Worm (Caenorhabditis elegans) whole organism, early embryonic: Measurements from ENCODE around the gene W02B12.13.

Experiments used
- B0310.2 ChIP-seq: sonication (generic microtip); optimal IDR thresholded peaks from 2 replicates; lab custom pipeline; 2016; ENCODE audit warnings: mild to moderate bottlenecking, missing genetic modification characterization, missing compliant biosample characterization
- F13C5.2 ChIP-seq: sonication (generic microtip); optimal IDR thresholded peaks from 2 replicates; lab custom pipeline; 2017; ENCODE audit warnings: mild to moderate bottlenecking, missing genetic modification characterization, inconsistent platforms, missing compliant biosample characterization
- aly-1 ChIP-seq: sonication (generic microtip); optimal IDR thresholded peaks from 2 replicates; lab custom pipeline; 2016; ENCODE audit warnings: missing genetic modification characterization, missing compliant biosample characterization
- ama-1 ChIP-seq: fragments of 150-350 bp; optimal IDR thresholded peaks from 2 replicates; lab custom pipeline; 2014
- ceh-13 ChIP-seq: fragments of 200-800 bp; sonication (Bioruptor generic); optimal IDR thresholded peaks from 2 replicates; lab custom pipeline; 2018; ENCODE audit warnings: mild to moderate bottlenecking, missing genetic modification characterization, missing compliant biosample characterization
- ceh-36 ChIP-seq: sonication (generic microtip); optimal IDR thresholded peaks from 2 replicates; lab custom pipeline; 2016; ENCODE audit warnings: missing genetic modification characterization, inconsistent platforms, missing compliant biosample characterization
- ets-7 ChIP-seq: sonication (generic microtip); optimal IDR thresholded peaks from 2 replicates; lab custom pipeline; 2016; ENCODE audit warnings: missing genotype, missing genetic modification characterization, missing compliant biosample characterization
- flt-1 ChIP-seq: fragments of 200-800 bp; sonication (Bioruptor generic); IDR thresholded peaks from 2 replicates; pipeline ENCODE4 v1.3.6; 2022; ENCODE audit warnings: missing genetic modification characterization, missing compliant biosample characterization
- hmbx-1 ChIP-seq: sonication (generic microtip); optimal IDR thresholded peaks from 2 replicates; lab custom pipeline; 2016; ENCODE audit warnings: mild to moderate bottlenecking, missing genetic modification characterization, missing compliant biosample characterization
- hmg-4 ChIP-seq: fragments of 200-800 bp; sonication (Bioruptor generic); optimal IDR thresholded peaks from 2 replicates; lab custom pipeline; 2018; ENCODE audit warnings: mild to moderate bottlenecking, missing genetic modification characterization, missing compliant biosample characterization
- hnd-1 ChIP-seq: sonication (generic microtip); optimal IDR thresholded peaks from 2 replicates; lab custom pipeline; 2016; ENCODE audit warnings: missing genetic modification characterization, missing compliant biosample characterization
- pes-1 ChIP-seq: fragments of 200-800 bp; sonication (Bioruptor generic); IDR thresholded peaks from 2 replicates; pipeline ENCODE4 v1.3.6; 2022; ENCODE audit warnings: missing genetic modification reagents, missing genetic modification characterization, missing compliant biosample characterization
- scrt-1 ChIP-seq: fragments of 200-800 bp; sonication (Bioruptor generic); IDR thresholded peaks from 2 replicates; pipeline ENCODE4 v1.3.6; 2022; ENCODE audit warnings: missing genetic modification characterization, missing compliant biosample characterization
- sea-1 ChIP-seq: fragments of 200-800 bp; sonication (Bioruptor generic); conservative IDR thresholded peaks from 2 replicates; pipeline ENCODE4 v1.3.6; 2022; ENCODE audit warnings: missing genetic modification characterization, missing compliant biosample characterization
- tbx-11 ChIP-seq: fragments of 200-800 bp; sonication (Bioruptor generic); IDR thresholded peaks from 2 replicates; pipeline ENCODE4 v1.3.6; 2022; ENCODE audit warnings: missing genetic modification characterization, missing compliant biosample characterization
- tbx-37 ChIP-seq: fragments of 200-800 bp; sonication (Bioruptor generic); conservative IDR thresholded peaks from 2 replicates; pipeline ENCODE4 v1.3.6; 2022; ENCODE audit warnings: missing genetic modification reagents, missing genetic modification characterization, missing compliant biosample characterization
- tra-4 ChIP-seq: sonication (generic microtip); optimal IDR thresholded peaks from 2 replicates; lab custom pipeline; 2017; ENCODE audit warnings: missing genetic modification characterization, missing compliant biosample characterization

W02B12.13 gene

ce11 chrII:11424032-11424431 lies 21.0 kb upstream of the W02B12.13 start:
- TF ChIP-seq tbx-11 (GFP tag; lab: Robert Waterston, UW), result no peak
- TF ChIP-seq hmbx-1 (tag; lab: Kevin White, UChicago), result no peak
- TF ChIP-seq ets-7 (tag; lab: Kevin White, UChicago), result no peak
- TF ChIP-seq pes-1, result no peak
- TF ChIP-seq B0310.2 (tag; lab: Kevin White, UChicago), result no peak
- TF ChIP-seq scrt-1 (GFP tag; lab: Robert Waterston, UW), result no peak
- no peak for TF ChIP-seq flt-1 (GFP tag; lab: Robert Waterston, UW)
- no peak for TF ChIP-seq hmg-4

- TF ChIP-seq ceh-13 (GFP tag; lab: Kevin White, UChicago) (no peak), B0310.2 (tag; lab: Kevin White, UChicago) (no peak), hmbx-1 (tag; lab: Kevin White, UChicago) (no peak), tbx-37 (GFP tag; lab: Robert Waterston, UW) (no peak), scrt-1 (GFP tag; lab: Robert Waterston, UW) (no peak), tbx-11 (GFP tag; lab: Robert Waterston, UW) (no peak)
Measured at ce11 chrII:11424579-11425316, 20.3 kb upstream of the W02B12.13 start, which contains the start of gene C05D12.3. C05D12.3 (plus strand) TSS chrII:11425266.

ce11 chrII:11427322-11427721 lies 17.8 kb upstream of the W02B12.13 start:
- TF ChIP-seq F13C5.2 (tag; lab: Kevin White, UChicago) (no peak), ets-7 (tag; lab: Kevin White, UChicago) (no peak), tbx-11 (GFP tag; lab: Robert Waterston, UW) (no peak), hnd-1 (tag; lab: Kevin White, UChicago) (no peak), hmbx-1 (tag; lab: Kevin White, UChicago) (no peak), hmg-4 (no peak), flt-1 (GFP tag; lab: Robert Waterston, UW) (no peak), tra-4 (tag; lab: Kevin White, UChicago) (no peak), tbx-37 (GFP tag; lab: Robert Waterston, UW) (no peak), ama-1 (lab: Kevin White, UChicago) (no peak), ceh-36 (tag; lab: Kevin White, UChicago) (no peak), pes-1 (no peak), B0310.2 (tag; lab: Kevin White, UChicago) (no peak), ceh-13 (GFP tag; lab: Kevin White, UChicago) (no peak)

ce11 chrII:11428599-11428998 lies 16.5 kb upstream of the W02B12.13 start:
- TF ChIP-seq B0310.2 (tag; lab: Kevin White, UChicago) (no peak), pes-1 (no peak), hnd-1 (tag; lab: Kevin White, UChicago) (no peak)

- no peak for TF ChIP-seq aly-1
- TF ChIP-seq pes-1, result no peak
- TF ChIP-seq scrt-1 (GFP tag; lab: Robert Waterston, UW), result no peak
- TF ChIP-seq flt-1 (GFP tag; lab: Robert Waterston, UW), result no peak
- TF ChIP-seq hnd-1 (tag; lab: Kevin White, UChicago), result no peak
- no peak for TF ChIP-seq sea-1
- no peak for TF ChIP-seq tbx-37 (GFP tag; lab: Robert Waterston, UW)
- no peak for TF ChIP-seq B0310.2 (tag; lab: Kevin White, UChicago)
- TF ChIP-seq ama-1 (lab: Kevin White, UChicago), result no peak
- TF ChIP-seq F13C5.2 (tag; lab: Kevin White, UChicago), result no peak
- TF ChIP-seq tbx-11 (GFP tag; lab: Robert Waterston, UW), result no peak
- TF ChIP-seq hmbx-1 (tag; lab: Kevin White, UChicago), result no peak
- no peak for TF ChIP-seq ceh-13 (GFP tag; lab: Kevin White, UChicago)
- no peak for TF ChIP-seq tra-4 (tag; lab: Kevin White, UChicago)
- TF ChIP-seq hmg-4, result no peak
- no peak for TF ChIP-seq ets-7 (tag; lab: Kevin White, UChicago)
- TF ChIP-seq ceh-36 (tag; lab: Kevin White, UChicago), result no peak
Measured at ce11 chrII:11431584-11431983, 13.5 kb upstream of the W02B12.13 start, which contains the start of gene C05D12.4. C05D12.4 (plus strand) TSS chrII:11431884.

ce11 chrII:11433942-11434341 lies 11.1 kb upstream of the W02B12.13 start, which contains the start of gene C05D12.5:
C05D12.5 (plus strand) TSS chrII:11434242.
- no peak for TF ChIP-seq scrt-1 (GFP tag; lab: Robert Waterston, UW)
- TF ChIP-seq aly-1, result no peak
- TF ChIP-seq tbx-37 (GFP tag; lab: Robert Waterston, UW), result no peak
- no peak for TF ChIP-seq ama-1 (lab: Kevin White, UChicago)
- no peak for TF ChIP-seq hmbx-1 (tag; lab: Kevin White, UChicago)
- TF ChIP-seq flt-1 (GFP tag; lab: Robert Waterston, UW), result no peak
- no peak for TF ChIP-seq sea-1
- TF ChIP-seq tbx-11 (GFP tag; lab: Robert Waterston, UW), result no peak
- no peak for TF ChIP-seq ceh-13 (GFP tag; lab: Kevin White, UChicago)
- no peak for TF ChIP-seq hmg-4
- TF ChIP-seq F13C5.2 (tag; lab: Kevin White, UChicago), result no peak
- TF ChIP-seq ceh-36 (tag; lab: Kevin White, UChicago), result no peak
- no peak for TF ChIP-seq pes-1
- no peak for TF ChIP-seq B0310.2 (tag; lab: Kevin White, UChicago)

- TF ChIP-seq F13C5.2 (tag; lab: Kevin White, UChicago), result no peak
- TF ChIP-seq hmg-4, result no peak
- no peak for TF ChIP-seq ama-1 (lab: Kevin White, UChicago)
- no peak for TF ChIP-seq aly-1
- no peak for TF ChIP-seq pes-1
- TF ChIP-seq tbx-11 (GFP tag; lab: Robert Waterston, UW), result no peak
- no peak for TF ChIP-seq tbx-37 (GFP tag; lab: Robert Waterston, UW)
- no peak for TF ChIP-seq ceh-36 (tag; lab: Kevin White, UChicago)
- TF ChIP-seq ceh-13 (GFP tag; lab: Kevin White, UChicago), result no peak
Measured at ce11 chrII:11438417-11438816, 6.7 kb upstream of the W02B12.13 start, which contains the start of gene vha-6. vha-6 (minus strand) TSS chrII:11438452.
